Worm (Caenorhabditis elegans): ENCODE data around the gene F09F9.1.

ce11 chrX:4102075-4102598, 13.0 kb upstream of the F09F9.1 start, which contains the start of gene R02E4.3:
- TF ChIP-seq lin-15B (tag; optimal IDR thresholded peaks at IDR 0.05) (no peak), elt-2 (tag; optimal IDR thresholded peaks at IDR 0.05) (no peak), fkh-10 (GFP tag; optimal IDR thresholded peaks at IDR 0.05) (no peak), ama-1 (optimal IDR thresholded peaks at IDR 0.05) (no peak), nhr-12 (tag; optimal IDR thresholded peaks at IDR 0.05) (no peak), nhr-84 (tag; optimal IDR thresholded peaks at IDR 0.05) (no peak)

Data from whole organism, L1 larva.